Worm (Caenorhabditis elegans): ENCODE measurements around the gene str-86.

ce11 chrV:8939424-8940065 is 44.0 kb downstream of the str-86 start:
- TF ChIP-seq T22C8.4 (GFP tag; IDR thresholded peaks at IDR 0.05) (no peak), ztf-29 (GFP tag; IDR thresholded peaks at IDR 0.05) (no peak), flt-1 (GFP tag; IDR thresholded peaks at IDR 0.05) (no peak), cog-1 (tag; optimal IDR thresholded peaks at IDR 0.05) (no peak)
